Worm (Caenorhabditis elegans) whole organism, early embryonic: ENCODE measurements around the gene C01C4.3.

Experiments used
- F13C5.2 ChIP-seq: sonication (generic microtip); optimal IDR thresholded peaks from 2 replicates; lab custom pipeline; 2017; ENCODE audit warnings: mild to moderate bottlenecking, missing genetic modification characterization, inconsistent platforms, missing compliant biosample characterization
- aly-1 ChIP-seq: sonication (generic microtip); optimal IDR thresholded peaks from 2 replicates; lab custom pipeline; 2016; ENCODE audit warnings: missing genetic modification characterization, missing compliant biosample characterization
- ama-1 ChIP-seq: fragments of 150-350 bp; optimal IDR thresholded peaks from 2 replicates; lab custom pipeline; 2014
- ceh-13 ChIP-seq: fragments of 200-800 bp; sonication (Bioruptor generic); optimal IDR thresholded peaks from 2 replicates; lab custom pipeline; 2018; ENCODE audit warnings: mild to moderate bottlenecking, missing genetic modification characterization, missing compliant biosample characterization
- ceh-36 ChIP-seq: sonication (generic microtip); optimal IDR thresholded peaks from 2 replicates; lab custom pipeline; 2016; ENCODE audit warnings: missing genetic modification characterization, inconsistent platforms, missing compliant biosample characterization
- ets-7 ChIP-seq: sonication (generic microtip); optimal IDR thresholded peaks from 2 replicates; lab custom pipeline; 2016; ENCODE audit warnings: missing genotype, missing genetic modification characterization, missing compliant biosample characterization
- flt-1 ChIP-seq: fragments of 200-800 bp; sonication (Bioruptor generic); IDR thresholded peaks from 2 replicates; pipeline ENCODE4 v1.3.6; 2022; ENCODE audit warnings: missing genetic modification characterization, missing compliant biosample characterization
- hmbx-1 ChIP-seq: sonication (generic microtip); optimal IDR thresholded peaks from 2 replicates; lab custom pipeline; 2016; ENCODE audit warnings: mild to moderate bottlenecking, missing genetic modification characterization, missing compliant biosample characterization
- hmg-4 ChIP-seq: fragments of 200-800 bp; sonication (Bioruptor generic); optimal IDR thresholded peaks from 2 replicates; lab custom pipeline; 2018; ENCODE audit warnings: mild to moderate bottlenecking, missing genetic modification characterization, missing compliant biosample characterization
- hnd-1 ChIP-seq: sonication (generic microtip); optimal IDR thresholded peaks from 2 replicates; lab custom pipeline; 2016; ENCODE audit warnings: missing genetic modification characterization, missing compliant biosample characterization
- pes-1 ChIP-seq: fragments of 200-800 bp; sonication (Bioruptor generic); IDR thresholded peaks from 2 replicates; pipeline ENCODE4 v1.3.6; 2022; ENCODE audit warnings: missing genetic modification reagents, missing genetic modification characterization, missing compliant biosample characterization
- scrt-1 ChIP-seq: fragments of 200-800 bp; sonication (Bioruptor generic); IDR thresholded peaks from 2 replicates; pipeline ENCODE4 v1.3.6; 2022; ENCODE audit warnings: missing genetic modification characterization, missing compliant biosample characterization
- sea-1 ChIP-seq: fragments of 200-800 bp; sonication (Bioruptor generic); conservative IDR thresholded peaks from 2 replicates; pipeline ENCODE4 v1.3.6; 2022; ENCODE audit warnings: missing genetic modification characterization, missing compliant biosample characterization
- tbx-11 ChIP-seq: fragments of 200-800 bp; sonication (Bioruptor generic); IDR thresholded peaks from 2 replicates; pipeline ENCODE4 v1.3.6; 2022; ENCODE audit warnings: missing genetic modification characterization, missing compliant biosample characterization
- tbx-37 ChIP-seq: fragments of 200-800 bp; sonication (Bioruptor generic); conservative IDR thresholded peaks from 2 replicates; pipeline ENCODE4 v1.3.6; 2022; ENCODE audit warnings: missing genetic modification reagents, missing genetic modification characterization, missing compliant biosample characterization
- tra-4 ChIP-seq: sonication (generic microtip); optimal IDR thresholded peaks from 2 replicates; lab custom pipeline; 2017; ENCODE audit warnings: missing genetic modification characterization, missing compliant biosample characterization

Gene C01C4.3

ce11 chrX:3759345-3759744 lies 62.6 kb downstream of the C01C4.3 start, which contains the start of gene T14G12.6:
Gene T14G12.6, minus strand, starts transcription at chrX:3759445.
- no peak for TF ChIP-seq pes-1 (GFP tag; lab: Robert Waterston, UW)
- no peak for TF ChIP-seq tbx-11 (GFP tag; lab: Robert Waterston, UW)
- TF ChIP-seq ceh-13 = no peak
- no peak for TF ChIP-seq hmg-4 (GFP tag; lab: Kevin White, UChicago)

- no peak for TF ChIP-seq ama-1 (lab: Kevin White, UChicago)
- TF ChIP-seq aly-1 (tag; lab: Kevin White, UChicago) = no peak
- TF ChIP-seq pes-1 (GFP tag; lab: Robert Waterston, UW) = no peak
- TF ChIP-seq hmbx-1 (tag; lab: Kevin White, UChicago) = no peak
- TF ChIP-seq flt-1 (GFP tag; lab: Robert Waterston, UW) = no peak
- TF ChIP-seq scrt-1 (GFP tag; lab: Robert Waterston, UW) = 0 out of 2 replicates have a peak, but pooled peaks have one; percentile 58
- no peak for TF ChIP-seq tbx-11 (GFP tag; lab: Robert Waterston, UW)
Measured at ce11 chrX:3759820-3760219, 63.1 kb downstream of the C01C4.3 start.

ce11 chrX:3762410-3762809 lies 65.7 kb downstream of the C01C4.3 start, which contains the start of gene T14G12.11:
Gene T14G12.11, minus strand, starts transcription at chrX:3762547.
- TF ChIP-seq tra-4 (tag; lab: Kevin White, UChicago) = no peak
- no peak for TF ChIP-seq tbx-11 (GFP tag; lab: Robert Waterston, UW)
- no peak for TF ChIP-seq ets-7 (tag; lab: Kevin White, UChicago)
- TF ChIP-seq tbx-37 = no peak
- no peak for TF ChIP-seq hnd-1
- TF ChIP-seq scrt-1 (GFP tag; lab: Robert Waterston, UW) = no peak
- no peak for TF ChIP-seq aly-1 (tag; lab: Kevin White, UChicago)
- no peak for TF ChIP-seq ceh-13
- TF ChIP-seq ama-1 (lab: Kevin White, UChicago) = no peak
- no peak for TF ChIP-seq pes-1 (GFP tag; lab: Robert Waterston, UW)
- no peak for TF ChIP-seq F13C5.2
- no peak for TF ChIP-seq sea-1
- no peak for TF ChIP-seq ceh-36
- no peak for TF ChIP-seq hmbx-1 (tag; lab: Kevin White, UChicago)
